Worm (Caenorhabditis elegans) whole organism, L2 larva: ENCODE data around the gene ZK262.8.

Source experiments
- dmd-4 ChIP-seq: sonication (generic microtip); optimal IDR thresholded peaks from 2 replicates; lab custom pipeline; 2017; ENCODE audit warnings: missing biosample characterization, missing genetic modification characterization
- egl-27 ChIP-seq: sonication (generic microtip); optimal IDR thresholded peaks from 3 replicates; lab custom pipeline; 2017; ENCODE audit warnings: missing biosample characterization, missing genetic modification reagents, missing genetic modification characterization
- lsy-2 ChIP-seq, 2 experiments: fragments of 150-350 bp in 1 of 2; sonication (generic microtip) in 1 of 2; optimal IDR thresholded peaks; 2 replicates each; lab custom pipeline; 2014 to 2017; ENCODE audit warnings: missing biosample characterization in 2 of 2, missing genetic modification characterization in 2 of 2
- nhr-25 ChIP-seq: fragments of 150-350 bp; sonication (generic microtip); optimal IDR thresholded peaks from 3 replicates; lab custom pipeline; 2014; ENCODE audit warnings: missing biosample characterization, missing genetic modification characterization
- skn-1 ChIP-seq: sonication (generic microtip); optimal IDR thresholded peaks from 2 replicates; lab custom pipeline; 2017; ENCODE audit warnings: missing biosample characterization, missing genetic modification characterization
- unc-62 ChIP-seq: fragments of 150-350 bp; optimal IDR thresholded peaks from 2 replicates; lab custom pipeline; 2014; ENCODE audit warnings: missing biosample characterization, missing genetic modification reagents, missing genetic modification characterization

- TF ChIP-seq unc-62 (no peak), skn-1 (tag; lab: Kevin White, UChicago) (no peak), dmd-4 (tag; lab: Kevin White, UChicago) (no peak), egl-27 (no peak), lsy-2 (tag; optimal IDR thresholded peaks at IDR 0.05; lab: Kevin White, UChicago) (no peak), nhr-25 (tag; lab: Kevin White, UChicago) (no peak)
Measured at ce11 chrV:18473415-18473814, 35.2 kb downstream of the ZK262.8 start, which contains the start of gene srh-182.
